Fruit fly (Drosophila melanogaster): ENCODE measurements around the gene CG13251.

CG13251 gene

dm6 chr3L:20648957-20649356 lies 12.0 kb downstream of the CG13251 start (continued):
- peak; percentile 64 for TF ChIP-seq CG6808 (GFP tag; optimal IDR thresholded peaks at IDR 0.05)
- TF ChIP-seq Ets21C (GFP tag; optimal IDR thresholded peaks at IDR 0.05): peak; percentile 76
- peak; percentile 72 for TF ChIP-seq CG10669 (GFP tag; optimal IDR thresholded peaks at IDR 0.05)
- TF ChIP-seq Smox (GFP tag; optimal IDR thresholded peaks at IDR 0.05): peak; percentile 81
- TF ChIP-seq Eip93F (GFP tag; optimal IDR thresholded peaks at IDR 0.05): peak; percentile 46
- TF ChIP-seq Met (GFP tag; optimal IDR thresholded peaks at IDR 0.05): peak; percentile 89
- no peak for TF ChIP-seq CG32006 (GFP tag; optimal IDR thresholded peaks at IDR 0.05)
- TF ChIP-seq vri (GFP tag; optimal IDR thresholded peaks at IDR 0.05): peak; percentile 56
- peak; percentile 41 for TF ChIP-seq CG9139 (GFP tag; optimal IDR thresholded peaks at IDR 0.05)
- peak; percentile 88 for TF ChIP-seq topi (GFP tag; optimal IDR thresholded peaks at IDR 0.05)
- TF ChIP-seq achi (GFP tag; optimal IDR thresholded peaks at IDR 0.05): peak; percentile 66
- peak; percentile 32 for TF ChIP-seq CG1621 (tag; optimal IDR thresholded peaks at IDR 0.05)
- TF ChIP-seq CG10631 (GFP tag; optimal IDR thresholded peaks at IDR 0.05): peak; percentile 71
- peak; percentile 66 for TF ChIP-seq CG6163 (GFP tag; IDR thresholded peaks at IDR 0.05)
- peak; percentile 57 for TF ChIP-seq CG11902 (GFP tag; optimal IDR thresholded peaks at IDR 0.05)
- peak; percentile 67 for TF ChIP-seq Sox14 (GFP tag; optimal IDR thresholded peaks at IDR 0.05)
- peak; percentile 38 for TF ChIP-seq CG11762 (GFP tag; optimal IDR thresholded peaks at IDR 0.05; ENCODE audit: insufficient read depth)
- TF ChIP-seq cyc (GFP tag; optimal IDR thresholded peaks at IDR 0.05): peak; percentile 82
- no peak for TF ChIP-seq dac (GFP tag; optimal IDR thresholded peaks at IDR 0.05)
- peak; percentile 37 to 60 for TF ChIP-seq ss (GFP tag; optimal IDR thresholded peaks at IDR 0.05)
- TF ChIP-seq CG8119 (GFP tag; IDR thresholded peaks at IDR 0.05): 0 out of 3 replicates have a peak, but pooled peaks have one; percentile 21
- TF ChIP-seq Ets96B (tag; optimal IDR thresholded peaks at IDR 0.05): peak; percentile 33
- TF ChIP-seq fd85E (GFP tag; optimal IDR thresholded peaks at IDR 0.05): peak; percentile 1
- TF ChIP-seq pdm3 (GFP tag; optimal IDR thresholded peaks at IDR 0.05): peak; percentile 65
- peak; percentile 63 for TF ChIP-seq spab (GFP tag; optimal IDR thresholded peaks at IDR 0.05)
- TF ChIP-seq CG34406 (GFP tag; optimal IDR thresholded peaks at IDR 0.05): peak; percentile 81
- TF ChIP-seq CG6276 (GFP tag; optimal IDR thresholded peaks at IDR 0.05): no peak
- TF ChIP-seq CG3919 (GFP tag; optimal IDR thresholded peaks at IDR 0.05): peak; percentile 76
- peak; percentile 33 for TF ChIP-seq Blimp-1 (GFP tag; optimal IDR thresholded peaks at IDR 0.05)
- TF ChIP-seq Gug (GFP tag; IDR thresholded peaks at IDR 0.05): no peak
- no peak for TF ChIP-seq CG11294 (GFP tag; IDR thresholded peaks at IDR 0.05)
- TF ChIP-seq CG7368 (GFP tag; optimal IDR thresholded peaks at IDR 0.05): peak; percentile 57
- TF ChIP-seq lz (GFP tag; optimal IDR thresholded peaks at IDR 0.05): peak; percentile 83
- no peak for TF ChIP-seq fkh (GFP tag; optimal IDR thresholded peaks at IDR 0.05)

dm6 chr3L:20657116-20657515 lies 20.1 kb downstream of the CG13251 start:
- no peak for TF ChIP-seq CG15336 (GFP tag; IDR thresholded peaks at IDR 0.05)
- no peak for TF ChIP-seq eg (GFP tag; IDR thresholded peaks at IDR 0.05)
- TF ChIP-seq achi (GFP tag; optimal IDR thresholded peaks at IDR 0.05): no peak
- TF ChIP-seq OdsH (GFP tag; optimal IDR thresholded peaks at IDR 0.05): no peak
- TF ChIP-seq salr (GFP tag; optimal IDR thresholded peaks at IDR 0.05): no peak
- peak; percentile 5 for TF ChIP-seq cyc (GFP tag; optimal IDR thresholded peaks at IDR 0.05)
- TF ChIP-seq esn (GFP tag; optimal IDR thresholded peaks at IDR 0.05): peak; percentile 68
- no peak for TF ChIP-seq vri (GFP tag; optimal IDR thresholded peaks at IDR 0.05)
- no peak for TF ChIP-seq CG9139 (GFP tag; optimal IDR thresholded peaks at IDR 0.05)
- TF ChIP-seq CG6854 (GFP tag; optimal IDR thresholded peaks at IDR 0.05): no peak
- peak; percentile 42 for TF ChIP-seq Smox (GFP tag; optimal IDR thresholded peaks at IDR 0.05)
- no peak for TF ChIP-seq CG32006 (GFP tag; optimal IDR thresholded peaks at IDR 0.05)
- TF ChIP-seq spab (GFP tag; optimal IDR thresholded peaks at IDR 0.05): no peak
- TF ChIP-seq fd59A (GFP tag; optimal IDR thresholded peaks at IDR 0.05): no peak
- peak; percentile 6 for TF ChIP-seq lz (GFP tag; optimal IDR thresholded peaks at IDR 0.05)
- TF ChIP-seq CG7368 (GFP tag; optimal IDR thresholded peaks at IDR 0.05): no peak
- TF ChIP-seq CG4318 (GFP tag; optimal IDR thresholded peaks at IDR 0.05): no peak
- TF ChIP-seq fd85E (GFP tag; optimal IDR thresholded peaks at IDR 0.05): no peak
- no peak for TF ChIP-seq dac (GFP tag; optimal IDR thresholded peaks at IDR 0.05)
- no peak for TF ChIP-seq Lpt (GFP tag; optimal IDR thresholded peaks at IDR 0.05)
- no peak for TF ChIP-seq CG11902 (GFP tag; optimal IDR thresholded peaks at IDR 0.05)
- no peak for TF ChIP-seq Eip93F (GFP tag; optimal IDR thresholded peaks at IDR 0.05)
- no peak for TF ChIP-seq CG10669 (GFP tag; optimal IDR thresholded peaks at IDR 0.05)
- no peak for TF ChIP-seq CG16779 (tag; optimal IDR thresholded peaks at IDR 0.05)
- no peak for TF ChIP-seq Sox14 (GFP tag; optimal IDR thresholded peaks at IDR 0.05)
- TF ChIP-seq CG1621 (tag; optimal IDR thresholded peaks at IDR 0.05): no peak
- TF ChIP-seq pdm3 (GFP tag; optimal IDR thresholded peaks at IDR 0.05): no peak
- TF ChIP-seq net (GFP tag; optimal IDR thresholded peaks at IDR 0.05): no peak
- TF ChIP-seq Gug (GFP tag; IDR thresholded peaks at IDR 0.05): no peak
- no peak for TF ChIP-seq acj6 (GFP tag; optimal IDR thresholded peaks at IDR 0.05)
- TF ChIP-seq Ets21C (GFP tag; optimal IDR thresholded peaks at IDR 0.05): no peak
- no peak for TF ChIP-seq CG11294 (GFP tag; IDR thresholded peaks at IDR 0.05)
- TF ChIP-seq CG11762 (GFP tag; optimal IDR thresholded peaks at IDR 0.05; ENCODE audit: insufficient read depth): no peak
- TF ChIP-seq Eip75B (GFP tag; optimal IDR thresholded peaks at IDR 0.05): no peak
- no peak for TF ChIP-seq CG3919 (GFP tag; optimal IDR thresholded peaks at IDR 0.05)
